Worm (Caenorhabditis elegans): ENCODE measurements around the gene F28H6.6.

- TF ChIP-seq ztf-11 (tag; optimal IDR thresholded peaks at IDR 0.05) (no peak), elt-1 (tag; optimal IDR thresholded peaks at IDR 0.05; ENCODE audit: borderline replicate concordance, insufficient read depth) (no peak), unc-62 (GFP tag; optimal IDR thresholded peaks at IDR 0.05) (no peak), mep-1 (tag; optimal IDR thresholded peaks at IDR 0.05) (no peak), ceh-39 (tag; optimal IDR thresholded peaks at IDR 0.05) (no peak), elt-3 (tag; optimal IDR thresholded peaks at IDR 0.05) (no peak), M03D4.4 (tag; optimal IDR thresholded peaks at IDR 0.05) (no peak), hlh-1 (tag; optimal IDR thresholded peaks at IDR 0.05) (no peak), cnd-1 (tag; optimal IDR thresholded peaks at IDR 0.05) (no peak), nhr-2 (tag; optimal IDR thresholded peaks at IDR 0.05) (no peak), unc-39 (tag; optimal IDR thresholded peaks at IDR 0.05) (no peak), lsy-2 (tag; optimal IDR thresholded peaks at IDR 0.05) (no peak)
Measured at ce11 chrX:14134244-14134643, 8.6 kb upstream of the F28H6.6 start, which contains the start of gene F28H6.8.

Data from whole organism, mixed stage, embryonic.